Worm (Caenorhabditis elegans): ENCODE results near the gene ddo-1.

The ddo-1 gene

DNA sequence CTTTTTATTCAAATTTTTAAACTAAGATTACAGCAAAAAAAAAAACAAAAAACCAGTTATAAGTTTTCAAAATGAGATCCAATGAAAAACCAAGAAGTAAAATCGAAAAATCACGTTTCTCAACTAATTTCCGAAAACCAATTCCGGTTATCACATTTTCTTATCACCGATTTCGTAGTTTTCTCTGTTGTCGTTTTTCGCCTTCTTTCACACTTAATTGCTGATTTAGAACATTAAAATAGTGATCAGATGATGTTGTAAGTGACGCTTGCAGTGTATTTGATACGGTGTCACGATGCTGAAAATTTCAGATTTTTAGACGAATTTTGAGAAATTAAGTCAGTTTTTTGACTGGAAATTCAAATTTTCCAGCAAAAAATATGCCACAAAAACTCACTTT, 3.3 kb upstream of the ddo-1 start:
- no peak for TF ChIP-seq ceh-63 (GFP tag; optimal IDR thresholded peaks at IDR 0.05)
- TF ChIP-seq hpl-2 (GFP tag; optimal IDR thresholded peaks at IDR 0.05) = no peak
- no peak for TF ChIP-seq pqm-1 (tag; optimal IDR thresholded peaks at IDR 0.05)
- no peak for TF ChIP-seq mdl-1 (tag; optimal IDR thresholded peaks at IDR 0.05)
- no peak for TF ChIP-seq egl-27 (tag; optimal IDR thresholded peaks at IDR 0.05)
- TF ChIP-seq lsy-2 (tag; optimal IDR thresholded peaks at IDR 0.05) = no peak
- no peak for TF ChIP-seq efl-1 (optimal IDR thresholded peaks at IDR 0.05)
- peak in 1 of 2 experiments; percentile 11 for TF ChIP-seq efl-1 (GFP tag; optimal IDR thresholded peaks at IDR 0.05 in 1 of 2)
- TF ChIP-seq nhr-90 (tag; optimal IDR thresholded peaks at IDR 0.05; ENCODE audit: poor library complexity) = no peak
- TF ChIP-seq fos-1 (tag; optimal IDR thresholded peaks at IDR 0.05) = no peak
- TF ChIP-seq ces-1 (GFP tag; optimal IDR thresholded peaks at IDR 0.05) = no peak
- TF ChIP-seq pax-3 (tag; optimal IDR thresholded peaks at IDR 0.05) = no peak
- no peak for TF ChIP-seq F16B12.6 (tag; optimal IDR thresholded peaks at IDR 0.05)
- peak in 1 of 2 experiments; percentile 25 for TF ChIP-seq lin-35 (GFP tag; optimal IDR thresholded peaks at IDR 0.05)
- TF ChIP-seq sptf-1 (tag; optimal IDR thresholded peaks at IDR 0.05) = no peak
- no peak for TF ChIP-seq nhr-84 (tag; optimal IDR thresholded peaks at IDR 0.05)
- TF ChIP-seq unc-86 (tag; optimal IDR thresholded peaks at IDR 0.05) = no peak
- no peak for TF ChIP-seq unc-30 (tag; optimal IDR thresholded peaks at IDR 0.05)
- no peak for TF ChIP-seq vab-15 (tag; optimal IDR thresholded peaks at IDR 0.05)
- peak; percentile 17 for TF ChIP-seq elt-2 (tag; optimal IDR thresholded peaks at IDR 0.05)
- TF ChIP-seq ceh-82 (tag; optimal IDR thresholded peaks at IDR 0.05) = no peak
- no peak for TF ChIP-seq unc-130 (tag; optimal IDR thresholded peaks at IDR 0.05)
- no peak for TF ChIP-seq lin-13 (GFP tag; optimal IDR thresholded peaks at IDR 0.05)
- TF ChIP-seq skn-1 (tag; optimal IDR thresholded peaks at IDR 0.05) = no peak
- no peak for TF ChIP-seq nhr-237 (tag; optimal IDR thresholded peaks at IDR 0.05)
- TF ChIP-seq blmp-1 (tag; optimal IDR thresholded peaks at IDR 0.05) = peak; percentile 40

DNA sequence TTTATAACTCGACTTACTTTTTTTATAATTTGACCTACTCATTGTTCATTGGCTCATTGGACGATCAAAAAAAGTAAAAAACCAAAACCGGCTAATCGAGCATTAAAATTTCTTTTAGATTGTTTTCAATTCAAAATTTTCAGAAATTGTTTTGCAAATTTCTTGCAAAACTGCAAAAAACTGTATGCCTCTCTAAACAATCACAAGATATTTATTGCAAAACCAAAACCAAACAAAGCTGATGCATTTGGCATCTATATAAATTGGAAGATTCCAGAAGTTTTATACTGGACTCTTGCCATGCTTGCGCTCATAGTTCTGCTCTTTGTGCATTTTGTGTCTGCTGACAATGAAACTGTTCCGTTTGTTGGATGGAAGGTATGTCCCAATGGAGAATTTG, 597 bp upstream of the ddo-1 start, which contains the start of gene C47A10.12:
C47A10.12 (plus strand) TSS at position 301 of the 400 bp plus-strand sequence.
- no peak for TF ChIP-seq zag-1 (tag; optimal IDR thresholded peaks at IDR 0.05)
- no peak for TF ChIP-seq snpc-4 (tag; optimal IDR thresholded peaks at IDR 0.05)
- TF ChIP-seq ceh-82 (tag; optimal IDR thresholded peaks at IDR 0.05) = no peak
- TF ChIP-seq tlp-1 (tag; optimal IDR thresholded peaks at IDR 0.05) = no peak
- no peak for TF ChIP-seq ztf-4 (tag; optimal IDR thresholded peaks at IDR 0.05)
- no peak for TF ChIP-seq egl-27 (tag; optimal IDR thresholded peaks at IDR 0.05)
- TF ChIP-seq ceh-90 (tag; optimal IDR thresholded peaks at IDR 0.05) = no peak
- TF ChIP-seq snu-23 (GFP tag; optimal IDR thresholded peaks at IDR 0.05) = no peak
- TF ChIP-seq nhr-47 (tag; optimal IDR thresholded peaks at IDR 0.05) = no peak
- no peak for TF ChIP-seq nhr-20 (tag; optimal IDR thresholded peaks at IDR 0.05)
- no peak for TF ChIP-seq nhr-12 (tag; optimal IDR thresholded peaks at IDR 0.05)
- no peak for TF ChIP-seq alr-1 (tag; optimal IDR thresholded peaks at IDR 0.05; ENCODE audit: borderline replicate concordance)
- no peak for TF ChIP-seq blmp-1 (tag; optimal IDR thresholded peaks at IDR 0.05)
- TF ChIP-seq swsn-7 (tag; optimal IDR thresholded peaks at IDR 0.05) = no peak
- no peak for TF ChIP-seq mab-9 (GFP tag; IDR thresholded peaks at IDR 0.05)
- no peak for TF ChIP-seq hlh-4 (tag; optimal IDR thresholded peaks at IDR 0.05)
- TF ChIP-seq isw-1 (GFP tag; IDR thresholded peaks at IDR 0.05) = no peak
- TF ChIP-seq unc-98 (GFP tag; IDR thresholded peaks at IDR 0.05) = no peak
- TF ChIP-seq elt-2 (tag; optimal IDR thresholded peaks at IDR 0.05) = no peak
- TF ChIP-seq rnt-1 (tag; optimal IDR thresholded peaks at IDR 0.05) = no peak

- no peak for TF ChIP-seq lin-35 (GFP tag; optimal IDR thresholded peaks at IDR 0.05)
- no peak for TF ChIP-seq alr-1 (tag; optimal IDR thresholded peaks at IDR 0.05; ENCODE audit: borderline replicate concordance)
- no peak for TF ChIP-seq lir-3 (tag; optimal IDR thresholded peaks at IDR 0.05; ENCODE audit: poor library complexity)
- no peak for TF ChIP-seq dsc-1 (tag; optimal IDR thresholded peaks at IDR 0.05)
- TF ChIP-seq egl-27 (tag; optimal IDR thresholded peaks at IDR 0.05) = no peak
- TF ChIP-seq nhr-12 (tag; optimal IDR thresholded peaks at IDR 0.05) = no peak
- TF ChIP-seq nhr-11 (tag; optimal IDR thresholded peaks at IDR 0.05) = no peak
- TF ChIP-seq fos-1 (tag; optimal IDR thresholded peaks at IDR 0.05) = no peak
- TF ChIP-seq nhr-77 (tag; optimal IDR thresholded peaks at IDR 0.05) = no peak
- TF ChIP-seq fkh-8 (tag; optimal IDR thresholded peaks at IDR 0.05) = no peak
- no peak for TF ChIP-seq efl-3 (GFP tag; optimal IDR thresholded peaks at IDR 0.05)
- TF ChIP-seq ztf-11 (tag; optimal IDR thresholded peaks at IDR 0.05) = no peak
- TF ChIP-seq grh-1 (GFP tag; IDR thresholded peaks at IDR 0.05) = no peak
- TF ChIP-seq isw-1 (GFP tag; IDR thresholded peaks at IDR 0.05) = no peak
- TF ChIP-seq unc-130 (tag; optimal IDR thresholded peaks at IDR 0.05) = no peak
- TF ChIP-seq tbx-2 (tag; optimal IDR thresholded peaks at IDR 0.05) = no peak
- no peak for TF ChIP-seq nhr-71 (tag; optimal IDR thresholded peaks at IDR 0.05)
- no peak for TF ChIP-seq mep-1 (tag; optimal IDR thresholded peaks at IDR 0.05)
Observed at ce11 chrV:17773108-17773507, 3.9 kb downstream of the ddo-1 start, which contains the start of gene sre-21. TSS of gene sre-21 (minus strand) at chrV:17773208.
